Worm (Caenorhabditis elegans): ENCODE data around the gene E01G4.5.

The E01G4.5 gene

DNA sequence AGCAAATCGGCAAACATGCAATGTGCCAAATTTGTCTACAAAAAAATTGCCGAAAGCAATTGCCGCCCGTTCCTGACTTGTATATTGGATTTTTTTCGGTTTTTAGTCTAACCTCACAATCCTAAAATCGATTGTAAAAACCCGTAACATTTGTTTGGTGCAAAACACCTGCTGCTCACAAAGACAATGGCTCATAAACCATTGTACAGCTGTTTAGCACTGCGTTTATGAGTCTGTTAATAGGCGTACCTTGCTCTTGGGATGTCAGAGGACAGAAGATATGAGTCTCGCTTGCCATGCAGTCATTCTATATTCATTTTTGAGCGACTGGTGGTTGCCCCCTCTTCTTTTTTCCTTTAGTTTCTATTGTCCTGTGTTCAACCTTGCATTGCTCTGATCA lies at the start of gene E01G4.5:
TSS of gene E01G4.5 (plus strand) at position 301 of the 400 bp plus-strand sequence.
- TF ChIP-seq unc-62 (GFP tag; optimal IDR thresholded peaks at IDR 0.05) = no peak

DNA sequence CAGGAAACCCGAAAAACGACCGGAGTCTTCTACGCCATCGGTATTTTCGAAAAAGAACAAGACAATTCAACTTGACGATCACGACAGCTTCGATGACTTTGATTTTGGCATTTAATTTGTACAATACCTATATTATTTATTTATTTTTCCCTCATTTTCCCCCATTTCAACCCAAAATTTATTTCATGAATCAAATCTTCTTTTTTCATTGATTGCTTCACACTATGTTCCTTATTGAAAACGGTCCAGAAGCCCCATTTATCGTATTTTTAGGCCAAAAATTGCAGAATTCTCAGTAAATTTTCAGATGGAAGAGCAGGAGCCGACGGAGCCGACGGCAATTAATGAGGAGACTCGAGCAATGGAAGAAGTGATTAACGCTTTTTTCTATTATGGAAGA lies 48.0 kb upstream of the E01G4.5 start, which contains the start of gene Y48E1C.2:
TSS of gene Y48E1C.2 (plus strand) at position 301 of the 400 bp plus-strand sequence.
- TF ChIP-seq unc-62 (GFP tag; optimal IDR thresholded peaks at IDR 0.05) = no peak

DNA sequence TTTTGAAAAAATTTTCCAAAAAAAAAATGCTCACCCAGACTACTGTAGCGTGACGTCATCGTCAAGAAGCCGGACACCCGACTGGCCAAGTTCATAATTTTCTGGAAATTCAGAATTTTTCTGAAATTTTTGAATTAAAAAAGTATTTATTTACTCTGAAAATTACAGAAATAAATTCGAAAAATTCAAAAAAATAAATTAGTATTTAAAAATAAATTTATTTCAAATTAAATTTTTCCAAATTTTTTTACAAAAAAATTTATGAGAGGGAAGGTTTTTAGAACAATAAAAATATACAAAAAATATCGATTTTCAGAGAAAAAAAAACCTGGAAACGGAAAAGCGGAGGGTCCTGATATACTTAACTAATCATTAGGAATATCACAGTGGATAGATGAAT lies 35.5 kb upstream of the E01G4.5 start, which contains the start of gene Y48E1C.4:
TSS of gene Y48E1C.4 (minus strand) at position 101 of the 400 bp plus-strand sequence.
- no peak for TF ChIP-seq unc-62 (GFP tag; optimal IDR thresholded peaks at IDR 0.05)

DNA sequence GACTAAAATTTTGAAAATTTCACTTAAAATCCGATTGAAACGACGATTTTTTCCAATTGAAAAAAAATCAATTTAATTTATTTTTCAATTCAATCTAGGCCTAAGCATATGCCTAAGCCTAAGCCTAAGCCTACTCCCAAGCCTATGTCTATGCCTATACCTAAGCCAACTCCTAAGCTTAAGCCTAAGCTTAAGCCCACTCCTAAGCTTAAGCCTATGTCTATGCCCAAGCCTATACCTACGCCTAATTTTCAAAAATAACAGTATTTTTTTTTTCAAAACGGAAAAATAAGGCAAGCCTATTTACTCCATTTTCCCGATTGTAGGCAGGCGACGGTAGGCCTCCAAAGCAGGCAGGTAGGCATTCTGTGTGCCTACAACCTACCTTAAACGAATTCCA lies 27.9 kb upstream of the E01G4.5 start:
- TF ChIP-seq unc-62 (GFP tag; optimal IDR thresholded peaks at IDR 0.05) = no peak

DNA sequence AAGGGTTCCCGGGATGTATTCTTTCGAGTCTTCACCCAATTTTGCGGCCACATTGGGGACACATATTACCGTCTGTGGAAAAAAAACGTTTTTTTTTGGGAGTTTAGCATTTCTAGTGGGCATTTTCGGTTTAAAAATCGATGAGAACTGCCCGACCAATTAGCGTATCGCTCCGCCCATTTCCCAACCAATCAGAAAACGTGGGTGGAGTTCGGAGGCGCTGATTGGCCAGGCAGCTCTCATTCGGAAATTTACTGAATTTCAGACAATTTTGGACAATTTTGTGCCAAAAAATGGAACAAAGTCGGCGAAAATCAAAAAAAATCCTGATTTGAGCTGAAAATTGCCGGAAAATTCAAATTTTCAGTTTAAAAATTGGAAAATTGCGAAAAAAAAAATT lies 25.6 kb upstream of the E01G4.5 start:
- TF ChIP-seq unc-62 (GFP tag; optimal IDR thresholded peaks at IDR 0.05) = no peak

DNA sequence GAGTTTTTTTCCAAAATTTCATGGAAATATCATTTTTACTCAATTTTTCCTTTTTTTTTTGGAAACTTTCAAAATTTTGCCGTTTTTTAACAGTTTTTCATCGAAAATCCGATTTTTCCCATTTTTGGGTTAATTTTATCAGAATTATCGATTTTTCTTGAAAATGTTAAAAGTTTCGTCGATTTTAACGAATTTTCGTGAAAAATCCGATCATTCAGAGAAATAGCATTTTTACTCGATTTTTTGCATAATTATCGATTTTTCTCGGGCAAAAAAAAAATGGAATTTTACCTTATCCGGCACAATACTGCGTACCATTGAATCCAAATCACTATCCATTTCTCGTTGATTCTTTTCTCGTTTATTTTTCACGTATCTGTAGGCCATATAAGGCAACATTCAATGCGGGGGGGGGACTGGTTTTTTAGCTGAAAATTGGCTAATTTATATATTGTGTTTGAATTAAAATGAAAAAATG lies 25.0 kb upstream of the E01G4.5 start, which contains the start of gene tbc-14:
TSS of gene tbc-14 (minus strand) at position 428 of the 478 bp plus-strand sequence.
- TF ChIP-seq unc-62 (GFP tag; optimal IDR thresholded peaks at IDR 0.05) = no peak

DNA sequence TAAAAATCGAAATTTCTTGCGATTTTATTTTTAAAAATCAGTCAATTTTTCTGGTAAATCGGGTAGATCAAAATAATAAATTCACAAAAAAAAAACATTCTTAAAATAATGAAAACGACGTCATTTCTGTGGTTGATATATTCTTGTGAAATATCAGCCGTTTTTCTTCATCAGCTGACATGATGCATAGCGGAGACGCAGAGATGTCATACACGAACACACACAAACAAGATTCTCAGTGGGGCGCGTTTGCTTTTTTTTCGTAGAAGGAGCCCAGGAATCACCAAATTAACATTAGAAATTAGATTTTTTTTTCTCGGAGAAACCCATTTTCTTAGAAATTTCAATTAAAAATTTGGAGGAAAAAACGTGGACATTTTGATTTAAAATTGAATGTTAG lies 24.5 kb upstream of the E01G4.5 start:
- TF ChIP-seq unc-62 (GFP tag; optimal IDR thresholded peaks at IDR 0.05) = no peak

DNA sequence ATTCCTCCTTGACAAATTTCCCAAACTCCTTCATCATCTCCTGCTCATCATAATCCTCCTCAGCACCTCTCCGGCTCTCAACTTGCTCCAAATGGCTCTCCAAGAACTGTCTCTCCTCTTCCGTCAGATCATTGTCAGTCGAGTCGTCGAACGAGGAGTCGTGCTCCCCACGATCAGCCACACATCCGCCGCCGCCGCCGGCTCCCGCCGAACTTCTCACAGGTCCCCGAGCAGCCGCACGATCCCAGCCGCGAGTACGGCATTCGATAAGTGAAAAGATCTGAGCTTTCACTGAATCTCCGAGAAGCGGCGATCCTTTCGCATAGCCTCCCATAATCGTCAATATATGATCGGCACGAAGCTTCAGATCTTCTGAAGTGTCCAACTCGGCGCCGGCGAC lies 20.9 kb upstream of the E01G4.5 start:
- no peak for TF ChIP-seq unc-62 (GFP tag; optimal IDR thresholded peaks at IDR 0.05)

DNA sequence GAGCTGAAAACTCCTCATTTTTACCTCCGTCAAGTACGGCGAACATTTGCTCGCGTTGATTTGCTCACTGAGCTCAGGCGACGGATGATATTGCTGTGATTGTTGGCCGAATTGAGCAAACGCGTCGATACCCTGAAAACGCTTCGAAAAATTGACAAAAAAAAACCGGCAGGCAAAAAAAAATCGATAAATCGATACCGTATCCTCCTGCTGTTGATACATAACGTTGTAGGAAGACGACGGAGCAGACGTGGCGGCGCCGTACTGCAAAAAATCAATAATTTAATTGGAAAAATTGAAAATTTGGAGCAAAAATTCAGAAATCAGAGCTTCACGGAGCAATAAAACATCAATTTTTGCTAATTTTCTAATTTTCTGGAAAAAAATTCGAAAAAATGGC lies 17.4 kb upstream of the E01G4.5 start:
- TF ChIP-seq unc-62 (GFP tag; optimal IDR thresholded peaks at IDR 0.05) = no peak

DNA sequence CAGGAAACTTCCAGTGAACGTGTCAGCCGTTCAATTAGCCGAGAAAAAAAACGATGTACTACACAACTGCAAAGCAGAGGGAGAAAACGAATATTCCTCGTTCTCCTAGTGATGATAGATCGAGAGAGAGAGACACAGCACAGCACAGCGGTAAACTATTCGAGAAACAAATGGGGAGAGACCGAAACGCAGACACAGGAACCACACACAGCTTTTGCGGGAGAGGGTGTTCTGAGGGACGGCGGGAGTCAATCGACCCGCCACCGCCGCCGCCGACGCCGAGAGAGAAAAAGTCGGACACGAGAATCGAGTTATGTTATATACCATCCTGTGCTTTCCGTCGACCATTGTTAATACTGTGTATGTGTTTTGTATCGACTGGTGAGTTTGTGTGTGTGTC lies 15.6 kb upstream of the E01G4.5 start:
- TF ChIP-seq unc-62 (GFP tag; optimal IDR thresholded peaks at IDR 0.05) = no peak

DNA sequence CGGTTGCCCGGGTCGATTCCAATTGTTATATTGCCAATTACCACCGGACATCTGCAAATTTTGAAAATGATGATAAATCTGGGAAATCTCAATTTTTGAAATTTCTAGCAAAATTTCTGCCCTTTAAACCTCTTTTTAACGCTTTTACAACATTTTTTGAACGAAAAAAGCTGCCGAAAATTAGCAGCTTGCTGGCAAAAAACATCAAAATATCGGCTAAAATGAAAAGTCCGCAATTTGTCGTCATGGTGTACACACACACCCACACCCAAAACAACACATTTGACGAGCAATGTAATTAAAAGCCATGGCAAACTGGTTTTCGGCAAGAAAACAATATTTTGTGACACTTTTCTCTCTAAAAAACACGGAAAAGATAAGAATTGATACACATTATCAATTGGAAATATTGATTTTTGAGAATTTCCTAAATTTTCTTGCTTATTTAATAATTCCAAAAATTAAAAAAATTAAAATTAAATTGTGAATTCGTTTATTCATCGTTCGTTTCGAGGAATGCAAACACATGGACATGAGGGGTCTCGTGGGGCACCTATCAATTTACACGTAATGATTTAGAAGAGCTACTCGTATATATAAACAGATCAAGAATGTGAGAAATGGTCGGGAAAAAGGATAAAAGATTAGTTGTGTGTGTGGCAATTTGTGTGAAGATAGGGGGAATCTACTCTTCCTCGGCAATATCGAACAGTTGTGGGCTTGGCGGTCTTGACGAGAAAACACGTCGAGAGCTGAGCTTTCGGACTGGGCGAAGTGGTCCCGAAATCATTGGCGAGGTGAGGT lies 11.4 kb upstream of the E01G4.5 start, which contains the start of gene pqn-27:
TSS of gene pqn-27 (minus strand) at position 51 of the 804 bp plus-strand sequence.
- TF ChIP-seq unc-62 (GFP tag; optimal IDR thresholded peaks at IDR 0.05) = no peak

DNA sequence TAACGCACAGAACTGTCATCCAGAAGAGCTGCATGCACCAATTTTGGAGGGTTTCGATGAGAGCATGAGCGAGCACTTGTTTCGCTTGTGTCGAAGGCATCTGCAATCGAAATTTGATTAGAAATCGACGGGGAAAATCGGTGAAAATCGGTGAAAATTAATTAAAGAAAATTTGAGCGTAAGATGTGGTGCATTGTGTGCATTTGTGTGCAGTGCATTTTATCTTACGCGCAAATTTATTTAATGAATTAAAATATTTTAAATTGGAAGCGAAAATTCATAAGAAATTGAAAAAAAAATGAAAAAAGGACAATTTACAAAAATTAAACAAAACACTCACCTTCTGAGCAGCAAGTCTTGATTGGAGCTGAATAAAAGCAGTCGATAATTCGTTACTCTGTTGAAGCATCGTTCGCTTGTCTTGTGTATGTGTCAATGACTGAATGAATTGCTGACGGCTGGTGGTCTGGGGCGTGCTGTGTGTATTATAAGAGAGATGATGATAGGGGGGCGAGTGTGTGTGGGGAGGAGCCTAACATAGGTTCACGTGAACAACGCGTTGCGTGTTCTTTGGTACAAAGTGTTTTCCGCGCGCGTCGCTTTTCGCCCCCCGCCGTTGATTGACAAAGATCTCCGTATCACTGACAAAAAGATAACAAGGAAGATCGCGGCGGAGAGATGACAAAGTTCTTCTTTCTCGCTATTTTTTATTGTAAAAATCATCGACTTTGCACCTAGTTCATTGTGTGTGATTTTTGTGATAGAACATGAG lies 10.4 kb upstream of the E01G4.5 start:
- no peak for TF ChIP-seq unc-62 (GFP tag; optimal IDR thresholded peaks at IDR 0.05)

DNA sequence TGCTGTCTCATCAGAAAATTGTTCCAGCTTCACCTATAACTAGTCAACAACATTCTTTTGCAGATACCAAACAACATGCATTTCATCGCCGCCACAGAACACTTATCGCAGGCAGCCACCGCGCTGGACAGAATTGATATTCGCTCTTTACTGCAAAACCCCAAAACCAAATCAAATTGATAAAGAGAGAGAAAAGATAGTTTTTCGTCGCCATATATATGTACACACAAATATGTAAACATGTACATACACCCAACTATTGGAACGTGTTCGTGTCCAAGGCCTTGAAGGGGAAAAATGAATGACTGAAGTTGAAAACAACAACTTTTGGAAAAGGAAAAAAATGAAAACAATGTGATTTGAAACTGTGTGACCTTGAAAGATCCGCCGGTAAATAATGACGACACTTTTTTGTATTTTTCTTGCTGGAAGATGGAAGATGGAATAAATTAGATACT lies 6.8 kb upstream of the E01G4.5 start:
- TF ChIP-seq unc-62 (GFP tag; optimal IDR thresholded peaks at IDR 0.05) = no peak

DNA sequence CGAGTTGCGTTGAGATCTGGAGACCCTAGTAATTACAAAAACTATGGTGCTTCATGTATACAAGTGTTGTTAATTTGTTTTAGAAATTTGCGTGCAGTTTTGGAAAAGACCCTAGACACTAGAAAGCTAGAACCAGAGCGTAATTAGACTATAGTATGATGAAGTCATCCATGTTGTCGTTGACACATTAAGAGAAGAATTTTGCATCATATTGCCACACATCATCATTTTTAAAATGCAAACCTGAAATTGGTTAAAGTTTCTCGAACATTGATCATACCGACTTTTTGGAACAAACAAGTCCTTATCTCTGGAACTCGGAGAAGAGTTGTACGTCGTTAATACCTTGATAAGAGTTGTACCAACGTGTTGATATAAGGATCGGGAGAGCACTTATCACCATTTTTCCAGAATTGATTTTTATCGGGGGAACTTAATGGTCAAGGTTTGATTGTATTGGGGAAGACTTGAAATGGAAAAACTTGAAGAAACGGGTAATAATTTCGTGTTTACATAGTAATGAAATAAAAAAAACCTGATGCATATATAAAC lies 4.3 kb upstream of the E01G4.5 start:
- TF ChIP-seq unc-62 (GFP tag; optimal IDR thresholded peaks at IDR 0.05) = no peak

DNA sequence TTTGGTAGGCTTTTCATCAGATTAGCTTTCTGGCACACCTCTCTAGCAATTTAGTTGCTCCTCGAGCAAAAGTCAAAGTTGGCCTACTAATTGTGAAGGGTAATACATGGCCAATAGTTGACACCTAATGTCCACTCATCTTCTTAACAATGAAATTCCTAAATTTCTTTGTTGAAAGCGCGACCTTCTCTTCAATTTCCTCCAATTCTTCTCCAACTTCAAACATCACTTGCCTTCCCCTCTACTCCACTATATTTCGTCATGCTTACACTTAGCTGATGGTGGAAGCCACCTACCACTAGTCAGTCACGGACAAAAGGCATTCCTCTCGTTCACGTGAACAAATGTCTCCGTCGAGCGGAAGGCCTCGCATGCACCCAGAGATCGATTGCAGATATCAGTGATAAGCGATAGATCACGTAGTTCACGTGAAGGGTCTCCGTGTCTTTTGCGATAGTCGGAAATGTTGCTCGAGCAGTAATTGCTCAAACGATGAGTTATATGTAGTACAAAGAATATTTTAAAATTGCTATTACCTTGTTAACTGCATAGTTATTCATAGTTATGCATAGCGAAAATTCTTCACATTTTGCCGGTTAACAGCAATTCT lies 3.1 kb upstream of the E01G4.5 start, which contains the start of gene E01G4.3:
TSS of gene E01G4.3 (minus strand) at position 560 of the 610 bp plus-strand sequence.
- TF ChIP-seq unc-62 (GFP tag; optimal IDR thresholded peaks at IDR 0.05) = no peak

DNA sequence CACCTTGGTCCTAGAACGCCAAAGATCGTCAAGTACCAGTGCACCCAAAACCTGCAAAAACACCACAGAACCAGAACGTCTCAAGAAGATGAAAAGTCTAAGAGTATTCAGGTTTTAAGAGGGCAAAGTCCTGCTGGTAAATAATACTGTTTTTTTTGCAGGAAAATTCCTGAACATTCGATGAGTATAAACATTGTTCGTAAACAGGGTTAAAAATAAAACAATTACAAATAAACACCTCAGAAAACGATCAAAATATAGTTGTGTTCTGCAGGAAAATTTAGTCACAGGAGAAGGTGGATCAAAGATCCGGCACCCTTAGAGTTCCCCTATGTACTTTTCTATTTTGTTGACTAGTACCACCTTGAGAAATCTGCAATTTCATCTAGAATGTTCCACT lies 1.5 kb upstream of the E01G4.5 start:
- no peak for TF ChIP-seq unc-62 (GFP tag; optimal IDR thresholded peaks at IDR 0.05)
